Fruit fly (Drosophila melanogaster) whole organism, prepupa: Measurements from ENCODE around the gene CG10588.

ENCODE experiments used
- Blimp-1 ChIP-seq: fragments of 200-800 bp; sonication (Bioruptor generic); optimal IDR thresholded peaks from 3 replicates; lab custom pipeline; 2017; ENCODE audit warnings: missing biosample characterization, missing genetic modification characterization, mild to moderate bottlenecking, moderate library complexity, missing genetic modification reagents
- CG10631 ChIP-seq: fragments of 200-800 bp; sonication (Bioruptor generic); optimal IDR thresholded peaks from 2 replicates; lab custom pipeline; 2016; ENCODE audit warnings: missing biosample characterization, missing genetic modification characterization
- CG10669 ChIP-seq: fragments of 200-800 bp; sonication (Bioruptor generic); optimal IDR thresholded peaks from 3 replicates; lab custom pipeline; 2018; ENCODE audit warnings: missing biosample characterization, mild to moderate bottlenecking, missing genetic modification characterization, moderate library complexity
- CG11294 ChIP-seq: fragments of 200-800 bp; sonication (Bioruptor generic); IDR thresholded peaks from 2 replicates; pipeline ENCODE4 v1.3.6; 2022; ENCODE audit warnings: missing biosample characterization, missing genetic modification characterization
- CG11762 ChIP-seq: fragments of 200-800 bp; sonication (Bioruptor generic); optimal IDR thresholded peaks from 3 replicates; lab custom pipeline; 2016; ENCODE audit warnings: missing biosample characterization, missing genetic modification characterization; ENCODE audit not compliant: insufficient read depth
- CG15336 ChIP-seq: fragments of 200-800 bp; sonication (Bioruptor generic); IDR thresholded peaks from 2 replicates; pipeline ENCODE4 v1.3.6; 2022; ENCODE audit warnings: missing biosample characterization, missing genetic modification characterization
- CG1621 ChIP-seq: fragments of 200-800 bp; sonication (Bioruptor generic); optimal IDR thresholded peaks from 3 replicates; lab custom pipeline; 2018; ENCODE audit warnings: missing biosample characterization, mild to moderate bottlenecking, missing genetic modification characterization
- CG3032 ChIP-seq: fragments of 200-800 bp; optimal IDR thresholded peaks from 2 replicates; lab custom pipeline; 2019; ENCODE audit warnings: missing biosample characterization, mild to moderate bottlenecking, missing genetic modification characterization, moderate library complexity
- CG34406 ChIP-seq: fragments of 200-800 bp; sonication (Bioruptor generic); optimal IDR thresholded peaks from 3 replicates; lab custom pipeline; 2016; ENCODE audit warnings: missing biosample characterization, missing genetic modification characterization
- CG3919 ChIP-seq: fragments of 200-800 bp; sonication (Bioruptor generic); optimal IDR thresholded peaks from 3 replicates; lab custom pipeline; 2016; ENCODE audit warnings: missing biosample characterization, missing genetic modification characterization
- CG4318 ChIP-seq: fragments of 200-800 bp; sonication (Bioruptor generic); optimal IDR thresholded peaks from 3 replicates; lab custom pipeline; 2017; ENCODE audit warnings: missing biosample characterization, mild to moderate bottlenecking, missing genetic modification characterization
- CG6163 ChIP-seq: fragments of 200-800 bp; sonication (Bioruptor generic); IDR thresholded peaks from 3 replicates; pipeline ENCODE4 v1.3.6; 2022; ENCODE audit warnings: missing biosample characterization, missing genetic modification characterization
- CG6276 ChIP-seq: fragments of 200-800 bp; sonication (Bioruptor generic); optimal IDR thresholded peaks from 2 replicates; lab custom pipeline; 2017; ENCODE audit warnings: missing biosample characterization, mild to moderate bottlenecking, missing genetic modification characterization
- CG6792 ChIP-seq: fragments of 200-800 bp; sonication (Bioruptor generic); optimal IDR thresholded peaks from 3 replicates; lab custom pipeline; 2016; ENCODE audit warnings: missing biosample characterization, missing genetic modification characterization
- CG6808 ChIP-seq: fragments of 200-800 bp; sonication (Bioruptor generic); optimal IDR thresholded peaks from 3 replicates; lab custom pipeline; 2017; ENCODE audit warnings: missing biosample characterization, missing genetic modification characterization, mild to moderate bottlenecking, moderate library complexity, missing genetic modification reagents
- CG6854 ChIP-seq: fragments of 200-800 bp; sonication (Bioruptor generic); optimal IDR thresholded peaks from 2 replicates; lab custom pipeline; 2017; ENCODE audit warnings: missing biosample characterization, mild to moderate bottlenecking, missing genetic modification characterization
- CG7368 ChIP-seq: fragments of 200-800 bp; sonication (Bioruptor generic); optimal IDR thresholded peaks from 3 replicates; lab custom pipeline; 2016; ENCODE audit warnings: missing biosample characterization, missing genetic modification characterization
- CG8119 ChIP-seq: fragments of 200-800 bp; sonication (Bioruptor generic); IDR thresholded peaks from 3 replicates; pipeline ENCODE4 v1.3.6; 2022; ENCODE audit warnings: missing biosample characterization, missing genetic modification characterization
- CG8319 ChIP-seq: fragments of 200-800 bp; sonication (Bioruptor generic); optimal IDR thresholded peaks from 3 replicates; lab custom pipeline; 2016; ENCODE audit warnings: missing biosample characterization, missing genetic modification characterization
- Eip75B ChIP-seq: fragments of 200-800 bp; sonication (Bioruptor generic); optimal IDR thresholded peaks from 3 replicates; lab custom pipeline; 2016; ENCODE audit warnings: missing biosample characterization, missing genetic modification characterization
- Eip78C ChIP-seq: fragments of 200-800 bp; sonication (Bioruptor generic); peaks from one replicate; lab custom pipeline; 2016; ENCODE audit warnings: missing biosample characterization, missing genetic modification characterization
- Eip93F ChIP-seq: fragments of 200-800 bp; sonication (Bioruptor generic); optimal IDR thresholded peaks from 2 replicates; lab custom pipeline; 2016; ENCODE audit warnings: missing biosample characterization, mild to moderate bottlenecking, missing genetic modification characterization
- Ets21C ChIP-seq: fragments of 200-800 bp; sonication (Bioruptor generic); optimal IDR thresholded peaks from 3 replicates; lab custom pipeline; 2016; ENCODE audit warnings: missing biosample characterization, missing genetic modification characterization
- Ets96B ChIP-seq: fragments of 200-800 bp; optimal IDR thresholded peaks from 2 replicates; lab custom pipeline; 2019; ENCODE audit warnings: missing biosample characterization, mild to moderate bottlenecking, missing genetic modification characterization, moderate library complexity
- Hr38 ChIP-seq: sonication (Bioruptor generic); optimal IDR thresholded peaks from 2 replicates; lab custom pipeline; 2016; ENCODE audit warnings: missing biosample characterization, missing genetic modification characterization
- Hr39 ChIP-seq: fragments of 200-800 bp; sonication (Bioruptor generic); optimal IDR thresholded peaks from 2 replicates; lab custom pipeline; 2016; ENCODE audit warnings: missing biosample characterization, missing genetic modification characterization
- Hr4 ChIP-seq: fragments of 200-800 bp; sonication (Bioruptor generic); optimal IDR thresholded peaks from 3 replicates; lab custom pipeline; 2016; ENCODE audit warnings: missing biosample characterization, missing genetic modification characterization
- Lpt ChIP-seq: fragments of 200-800 bp; sonication (Bioruptor generic); optimal IDR thresholded peaks from 3 replicates; lab custom pipeline; 2016; ENCODE audit warnings: missing biosample characterization, missing genetic modification characterization
- Met ChIP-seq: fragments of 200-800 bp; sonication (Bioruptor generic); optimal IDR thresholded peaks from 3 replicates; lab custom pipeline; 2016; ENCODE audit warnings: missing biosample characterization, missing genetic modification characterization
- OdsH ChIP-seq: fragments of 200-800 bp; sonication (Bioruptor generic); optimal IDR thresholded peaks from 3 replicates; lab custom pipeline; 2016; ENCODE audit warnings: missing biosample characterization, missing genetic modification characterization
- Sox102F ChIP-seq: fragments of 200-800 bp; sonication (Bioruptor generic); optimal IDR thresholded peaks from 2 replicates; lab custom pipeline; 2016; ENCODE audit warnings: missing biosample characterization, mild to moderate bottlenecking, missing genetic modification characterization
- Sox14 ChIP-seq: fragments of 200-800 bp; sonication (Bioruptor generic); optimal IDR thresholded peaks from 3 replicates; lab custom pipeline; 2016; ENCODE audit warnings: missing biosample characterization, missing genetic modification characterization
- Sox15 ChIP-seq: fragments of 200-800 bp; sonication (Bioruptor generic); optimal IDR thresholded peaks from 3 replicates; lab custom pipeline; 2016; ENCODE audit warnings: missing biosample characterization, missing genetic modification characterization
- achi ChIP-seq: fragments of 200-800 bp; sonication (Bioruptor generic); optimal IDR thresholded peaks from 3 replicates; lab custom pipeline; 2016; ENCODE audit warnings: missing biosample characterization, missing genetic modification characterization
- acj6 ChIP-seq: fragments of 200-800 bp; sonication (Bioruptor generic); optimal IDR thresholded peaks from 3 replicates; lab custom pipeline; 2016; ENCODE audit warnings: missing biosample characterization, missing genetic modification characterization
- cyc ChIP-seq: fragments of 200-800 bp; sonication (Bioruptor generic); optimal IDR thresholded peaks from 3 replicates; lab custom pipeline; 2016; ENCODE audit warnings: missing biosample characterization, missing genetic modification characterization
- dac ChIP-seq: fragments of 200-800 bp; sonication (Bioruptor generic); optimal IDR thresholded peaks from 2 replicates; lab custom pipeline; 2017; ENCODE audit warnings: missing biosample characterization, mild to moderate bottlenecking, missing genetic modification characterization
- esn ChIP-seq: fragments of 200-800 bp; sonication (Bioruptor generic); optimal IDR thresholded peaks from 2 replicates; lab custom pipeline; 2016; ENCODE audit warnings: missing biosample characterization, mild to moderate bottlenecking, missing genetic modification characterization, moderate library complexity
- fd59A ChIP-seq: fragments of 200-800 bp; sonication (Bioruptor generic); optimal IDR thresholded peaks from 2 replicates; lab custom pipeline; 2017; ENCODE audit warnings: missing biosample characterization, mild to moderate bottlenecking, missing genetic modification characterization, missing genetic modification reagents
- lz ChIP-seq: fragments of 200-800 bp; sonication (Bioruptor generic); optimal IDR thresholded peaks from 3 replicates; lab custom pipeline; 2016; ENCODE audit warnings: missing biosample characterization, missing genetic modification characterization
- net ChIP-seq: fragments of 200-800 bp; sonication (Bioruptor generic); optimal IDR thresholded peaks from 3 replicates; lab custom pipeline; 2016; ENCODE audit warnings: missing biosample characterization, missing genetic modification characterization
- pdm3 ChIP-seq: fragments of 200-800 bp; sonication (Bioruptor generic); optimal IDR thresholded peaks from 3 replicates; lab custom pipeline; 2016; ENCODE audit warnings: missing biosample characterization, missing genetic modification characterization
- salr ChIP-seq, 2 experiments: fragments of 200-800 bp; sonication (Bioruptor generic); optimal IDR thresholded peaks; 3 replicates each; lab custom pipeline; 2016 to 2018; ENCODE audit warnings: missing biosample characterization in 2 of 2, missing genetic modification characterization in 2 of 2, mild to moderate bottlenecking in 1 of 2
- spab ChIP-seq: fragments of 200-800 bp; sonication (Bioruptor generic); optimal IDR thresholded peaks from 2 replicates; lab custom pipeline; 2017; ENCODE audit warnings: missing biosample characterization, mild to moderate bottlenecking, missing genetic modification characterization, missing genetic modification reagents
- ss ChIP-seq, 2 experiments: fragments of 200-800 bp; sonication (Bioruptor generic); optimal IDR thresholded peaks; 2 replicates in 1 of 2; 3 replicates in 1 of 2; lab custom pipeline; 2017 to 2018; ENCODE audit warnings: mild to moderate bottlenecking in 2 of 2, missing biosample characterization in 2 of 2, missing genetic modification characterization in 2 of 2, moderate library complexity in 1 of 2
- svp ChIP-seq: fragments of 200-800 bp; sonication (Bioruptor generic); peaks from one replicate; lab custom pipeline; 2016; ENCODE audit warnings: missing biosample characterization, missing genetic modification characterization
- topi ChIP-seq: fragments of 200-800 bp; sonication (Bioruptor generic); optimal IDR thresholded peaks from 3 replicates; lab custom pipeline; 2016; ENCODE audit warnings: missing biosample characterization, missing genetic modification characterization
- vri ChIP-seq: fragments of 200-800 bp; sonication (Bioruptor generic); optimal IDR thresholded peaks from 3 replicates; lab custom pipeline; 2016; ENCODE audit warnings: missing biosample characterization, mild to moderate bottlenecking, missing genetic modification characterization

Gene CG10588

DNA sequence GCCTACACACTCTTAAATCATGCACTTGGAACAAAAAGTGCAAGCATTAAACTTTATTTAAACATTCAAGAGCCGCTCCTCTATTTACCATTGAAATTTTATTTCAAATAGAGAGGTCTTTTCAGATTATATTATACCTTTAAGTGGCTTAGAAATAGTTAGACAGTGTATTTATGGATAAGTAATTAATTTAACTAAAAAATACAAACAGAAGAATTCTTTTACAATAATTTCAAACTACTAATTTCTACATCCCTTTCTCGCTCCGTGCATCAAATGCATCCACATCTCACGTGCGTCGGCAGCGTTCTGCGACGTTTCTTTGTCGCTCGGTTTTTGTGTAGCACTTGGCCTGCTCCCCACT is 6.6 kb upstream of the CG10588 start (continued):
- TF ChIP-seq CG8119 (GFP tag; lab: Robert Waterston, UW) (peak; percentile 94), Lpt (peak; percentile 93), Sox102F (GFP tag; lab: Kevin White, UChicago) (peak; percentile 92), CG3919 (peak; percentile 97), spab (peak; percentile 96), Hr38 (GFP tag; lab: Kevin White, UChicago) (no peak), CG6854 (GFP tag; lab: Kevin White, UChicago) (peak; percentile 66), Sox14 (GFP tag; lab: Kevin White, UChicago) (peak; percentile 97)
- TF ChIP-seq, all 60 proteins: peak for 58

dm6 chr3L:20950520-20951135 is 6.1 kb upstream of the CG10588 start:
- TF ChIP-seq net (peak; percentile 89), achi (GFP tag; lab: Kevin White, UChicago) (peak; percentile 93), Sox14 (GFP tag; lab: Kevin White, UChicago) (peak; percentile 94), CG34406 (peak; percentile 95), Sox15 (peak; percentile 95), topi (GFP tag; lab: Kevin White, UChicago) (peak; percentile 93), CG10631 (GFP tag; lab: Kevin White, UChicago) (peak; percentile 94), CG11762 (GFP tag; lab: Kevin White, UChicago) (peak; percentile 89), CG6808 (GFP tag; lab: Kevin White, UChicago) (peak; percentile 96), CG1621 (tag; lab: Kevin White, UChicago) (peak; percentile 84), Ets96B (tag; lab: Kevin White, UChicago) (peak; percentile 96), CG15336 (GFP tag; lab: Robert Waterston, UW) (peak; percentile 83), Eip78C (peak; percentile 99), CG8119 (GFP tag; lab: Robert Waterston, UW) (peak; percentile 88), ss (GFP tag; optimal IDR thresholded peaks at IDR 0.05; lab: Kevin White, UChicago) (peak; percentile 91 to 96), CG8319 (GFP tag; lab: Kevin White, UChicago) (peak; percentile 90), CG11294 (GFP tag; lab: Robert Waterston, UW) (peak; percentile 43; the same call in 1 of the 2 replicates), Sox102F (GFP tag; lab: Kevin White, UChicago) (peak; percentile 86), svp (peak; percentile 97), CG6276 (GFP tag; lab: Kevin White, UChicago) (peak; percentile 83), Eip75B (GFP tag; lab: Kevin White, UChicago) (peak; percentile 91), Hr38 (GFP tag; lab: Kevin White, UChicago) (no peak), Eip93F (GFP tag; lab: Kevin White, UChicago) (peak; percentile 63), spab (peak; percentile 98), Hr39 (GFP tag; lab: Kevin White, UChicago) (peak; percentile 90), esn (GFP tag; lab: Kevin White, UChicago) (peak; percentile 94), CG6163 (GFP tag; lab: Robert Waterston, UW) (peak; percentile 71; the same call in 1 of the 3 replicates), Lpt (peak; percentile 71), CG7368 (GFP tag; lab: Kevin White, UChicago) (peak; percentile 78), Blimp-1 (GFP tag; lab: Kevin White, UChicago) (peak; percentile 74), CG3919 (peak; percentile 96), CG4318 (peak; percentile 88), Hr4 (peak; percentile 88), CG3032 (tag; lab: Kevin White, UChicago) (peak; percentile 97), pdm3 (GFP tag; lab: Kevin White, UChicago) (peak; percentile 94), cyc (peak; percentile 87), CG10669 (GFP tag; lab: Kevin White, UChicago) (peak; percentile 96), OdsH (GFP tag; lab: Kevin White, UChicago) (peak; percentile 94), dac (GFP tag; lab: Kevin White, UChicago) (peak; percentile 88), fd59A (GFP tag; lab: Kevin White, UChicago) (peak; percentile 98), salr (GFP tag; optimal IDR thresholded peaks at IDR 0.05; lab: Kevin White, UChicago) (peak; percentile 84 to 94), Met (peak; percentile 91), lz (GFP tag; lab: Kevin White, UChicago) (peak; percentile 90), acj6 (GFP tag; lab: Kevin White, UChicago) (peak; percentile 94), CG6792 (GFP tag; lab: Kevin White, UChicago) (peak; percentile 91), Ets21C (peak; percentile 83), vri (GFP tag; lab: Kevin White, UChicago) (peak; percentile 65)
